Fruit fly (Drosophila melanogaster): ENCODE data around the gene tbrd-1.

dm6 chr3R:23922502-23923350 is 29.4 kb upstream of the tbrd-1 start, which contains the start of the genes sba and CG31141:
- TF ChIP-seq psq (optimal IDR thresholded peaks at IDR 0.05) (no peak), usp (GFP tag; optimal IDR thresholded peaks at IDR 0.05) (no peak)
